Fruit fly (Drosophila melanogaster) whole organism, adult: ENCODE measurements around the gene Daao2.

Source experiments
- CG11617 ChIP-seq: fragments of 200-800 bp; sonication (Bioruptor generic); optimal IDR thresholded peaks from 2 replicates; lab custom pipeline; 2017; ENCODE audit warnings: mild to moderate bottlenecking, missing biosample characterization, missing genetic modification reagents, missing genetic modification characterization
- CG12768 ChIP-seq: fragments of 200-800 bp; sonication (Bioruptor generic); optimal IDR thresholded peaks from 2 replicates; lab custom pipeline; 2017; ENCODE audit warnings: missing biosample characterization, missing genetic modification characterization, mild to moderate bottlenecking, moderate library complexity, missing genetic modification reagents
- CG14711 ChIP-seq: fragments of 200-800 bp; sonication (Bioruptor generic); optimal IDR thresholded peaks from 2 replicates; lab custom pipeline; 2018; ENCODE audit warnings: missing biosample characterization, mild to moderate bottlenecking, missing genetic modification characterization, moderate library complexity
- CG1620 ChIP-seq: fragments of 200-800 bp; sonication (Bioruptor generic); optimal IDR thresholded peaks from 2 replicates; lab custom pipeline; 2016; ENCODE audit warnings: missing biosample characterization, missing genetic modification characterization
- CG33017 ChIP-seq: fragments of 200-800 bp; sonication (Bioruptor generic); optimal IDR thresholded peaks from 2 replicates; lab custom pipeline; 2018; ENCODE audit warnings: missing biosample characterization, mild to moderate bottlenecking, missing genetic modification characterization, moderate library complexity
- CG5204 ChIP-seq: fragments of 200-800 bp; sonication (Bioruptor generic); optimal IDR thresholded peaks from 2 replicates; lab custom pipeline; 2016; ENCODE audit warnings: missing biosample characterization, missing genetic modification characterization
- CG7045 ChIP-seq: fragments of 200-800 bp; sonication (Bioruptor generic); optimal IDR thresholded peaks from 2 replicates; lab custom pipeline; 2017; ENCODE audit warnings: missing biosample characterization, mild to moderate bottlenecking, missing genetic modification characterization
- CG7101 ChIP-seq: fragments of 200-800 bp; sonication (Bioruptor generic); optimal IDR thresholded peaks from 2 replicates; lab custom pipeline; 2018; ENCODE audit warnings: missing biosample characterization, mild to moderate bottlenecking, missing genetic modification characterization, moderate library complexity
- Clk ChIP-seq: fragments of 200-800 bp; sonication (Bioruptor generic); optimal IDR thresholded peaks from 2 replicates; lab custom pipeline; 2017; ENCODE audit warnings: missing biosample characterization, missing genetic modification characterization
- Crg-1 ChIP-seq: fragments of 200-800 bp; sonication (Bioruptor generic); optimal IDR thresholded peaks from 2 replicates; lab custom pipeline; 2016; ENCODE audit warnings: missing biosample characterization, missing genetic modification characterization
- Hr96 ChIP-seq: fragments of 200-800 bp; sonication (Bioruptor generic); optimal IDR thresholded peaks from 2 replicates; lab custom pipeline; 2016; ENCODE audit warnings: missing biosample characterization, missing genetic modification characterization
- Mnt ChIP-seq: fragments of 200-800 bp; sonication (Bioruptor generic); optimal IDR thresholded peaks from 2 replicates; lab custom pipeline; 2016; ENCODE audit warnings: missing biosample characterization, mild to moderate bottlenecking, missing genetic modification characterization
- bab1 ChIP-seq: fragments of 200-800 bp; sonication (Bioruptor generic); optimal IDR thresholded peaks from 3 replicates; lab custom pipeline; 2019; ENCODE audit warnings: missing biosample characterization, mild to moderate bottlenecking, missing genetic modification characterization, moderate library complexity
- cic ChIP-seq: fragments of 200-800 bp; sonication (Bioruptor generic); optimal IDR thresholded peaks from 2 replicates; lab custom pipeline; 2017; ENCODE audit warnings: missing biosample characterization, mild to moderate bottlenecking, missing genetic modification characterization, moderate library complexity
- cnc ChIP-seq, 2 experiments: fragments of >200 bp; optimal IDR thresholded peaks; 2 replicates each; lab custom pipeline; 2017
- kay ChIP-seq: fragments of 200-800 bp; sonication (Bioruptor generic); peaks from one replicate; lab custom pipeline; 2016; ENCODE audit warnings: missing biosample characterization, missing genetic modification characterization, borderline replicate concordance
- ovo ChIP-seq: fragments of 200-800 bp; sonication (Bioruptor generic); optimal IDR thresholded peaks from 2 replicates; lab custom pipeline; 2016; ENCODE audit warnings: missing biosample characterization, missing genetic modification characterization
- pad ChIP-seq: fragments of 200-800 bp; sonication (Bioruptor generic); optimal IDR thresholded peaks from 3 replicates; lab custom pipeline; 2017; ENCODE audit warnings: missing biosample characterization, missing genetic modification characterization, mild to moderate bottlenecking, moderate library complexity, missing genetic modification reagents
- tj ChIP-seq: fragments of 200-800 bp; sonication (Bioruptor generic); optimal IDR thresholded peaks from 3 replicates; lab custom pipeline; 2017; ENCODE audit warnings: missing biosample characterization, mild to moderate bottlenecking, missing genetic modification characterization, moderate library complexity
- toe ChIP-seq: fragments of 200-800 bp; sonication (Bioruptor generic); optimal IDR thresholded peaks from 2 replicates; lab custom pipeline; 2016; ENCODE audit warnings: missing biosample characterization, missing genetic modification characterization

Gene Daao2

dm6 chr2L:6830264-6830729 is 27.5 kb downstream of the Daao2 start:
- TF ChIP-seq tj (no peak), toe (no peak), Crg-1 (no peak), Clk (GFP tag; lab: Kevin White, UChicago) (no peak), kay (GFP tag; lab: Kevin White, UChicago) (no peak), pad (GFP tag; lab: Kevin White, UChicago) (no peak), CG11617 (no peak), CG12768 (GFP tag; lab: Kevin White, UChicago) (no peak), CG14711 (tag; lab: Kevin White, UChicago) (no peak), cnc (optimal IDR thresholded peaks at IDR 0.05; lab: Kevin White, UChicago) (no peak), CG33017 (tag; lab: Kevin White, UChicago) (no peak), Mnt (GFP tag; lab: Kevin White, UChicago) (no peak), Hr96 (no peak), CG1620 (GFP tag; lab: Kevin White, UChicago) (no peak), CG7045 (GFP tag; lab: Kevin White, UChicago) (no peak), cic (no peak), CG5204 (GFP tag; lab: Kevin White, UChicago) (no peak), ovo (GFP tag; lab: Kevin White, UChicago) (no peak), CG7101 (tag; lab: Kevin White, UChicago) (no peak)

DNA sequence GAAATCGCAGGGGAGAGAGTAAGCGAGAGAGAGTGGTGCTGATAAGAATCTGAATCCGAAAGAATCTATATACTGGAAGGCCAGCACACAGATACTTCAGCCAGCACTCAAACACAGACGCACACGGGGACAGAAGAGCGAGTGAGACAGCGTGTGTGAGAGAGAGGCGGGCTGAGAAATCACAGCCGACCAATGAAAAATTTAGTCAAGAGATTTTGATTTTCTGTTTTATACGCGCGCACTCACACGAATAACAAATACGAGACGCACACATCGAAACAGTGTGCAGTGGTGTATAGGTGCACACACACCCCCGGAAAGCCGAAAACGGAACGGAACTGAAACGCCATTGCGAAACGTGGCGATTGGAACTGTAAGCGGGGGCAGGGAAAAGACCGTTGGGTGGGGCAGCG is 30.9 kb downstream of the Daao2 start:
- TF ChIP-seq cnc (optimal IDR thresholded peaks at IDR 0.05; lab: Kevin White, UChicago) (no peak), Hr96 (no peak), pad (GFP tag; lab: Kevin White, UChicago) (peak; percentile 21)

- TF ChIP-seq kay (GFP tag; lab: Kevin White, UChicago) (no peak), pad (GFP tag; lab: Kevin White, UChicago) (no peak), CG5204 (GFP tag; lab: Kevin White, UChicago) (no peak), bab1 (no peak), ovo (GFP tag; lab: Kevin White, UChicago) (no peak), CG12768 (GFP tag; lab: Kevin White, UChicago) (no peak), Crg-1 (no peak), Clk (GFP tag; lab: Kevin White, UChicago) (no peak), CG7045 (GFP tag; lab: Kevin White, UChicago) (no peak), CG7101 (tag; lab: Kevin White, UChicago) (no peak), CG33017 (tag; lab: Kevin White, UChicago) (no peak), cnc (optimal IDR thresholded peaks at IDR 0.05; lab: Kevin White, UChicago) (no peak), tj (no peak), CG1620 (GFP tag; lab: Kevin White, UChicago) (no peak), cic (no peak), CG11617 (no peak), CG14711 (tag; lab: Kevin White, UChicago) (no peak), Mnt (GFP tag; lab: Kevin White, UChicago) (no peak), Hr96 (no peak)
These were observed 33.3 kb downstream of the Daao2 start for dm6 chr2L:6836114-6836513.

- TF ChIP-seq CG7045 (GFP tag; lab: Kevin White, UChicago) (no peak), kay (GFP tag; lab: Kevin White, UChicago) (no peak), cic (no peak), Mnt (GFP tag; lab: Kevin White, UChicago) (no peak), tj (no peak), pad (GFP tag; lab: Kevin White, UChicago) (no peak), CG14711 (tag; lab: Kevin White, UChicago) (no peak), CG1620 (GFP tag; lab: Kevin White, UChicago) (no peak), Clk (GFP tag; lab: Kevin White, UChicago) (no peak), toe (no peak), CG7101 (tag; lab: Kevin White, UChicago) (no peak), ovo (GFP tag; lab: Kevin White, UChicago) (no peak), Hr96 (no peak), CG11617 (no peak), Crg-1 (no peak), CG5204 (GFP tag; lab: Kevin White, UChicago) (no peak), cnc (optimal IDR thresholded peaks at IDR 0.05; lab: Kevin White, UChicago) (no peak), CG12768 (GFP tag; lab: Kevin White, UChicago) (no peak), CG33017 (tag; lab: Kevin White, UChicago) (no peak)
These were observed 35.0 kb downstream of the Daao2 start for dm6 chr2L:6837829-6838228.

- TF ChIP-seq toe (no peak), bab1 (no peak), tj (no peak), CG7045 (GFP tag; lab: Kevin White, UChicago) (no peak), kay (GFP tag; lab: Kevin White, UChicago) (no peak), CG12768 (GFP tag; lab: Kevin White, UChicago) (no peak), cnc (optimal IDR thresholded peaks at IDR 0.05; lab: Kevin White, UChicago) (no peak), ovo (GFP tag; lab: Kevin White, UChicago) (no peak), CG14711 (tag; lab: Kevin White, UChicago) (no peak), CG1620 (GFP tag; lab: Kevin White, UChicago) (no peak), cic (no peak), CG33017 (tag; lab: Kevin White, UChicago) (no peak), CG11617 (no peak), Mnt (GFP tag; lab: Kevin White, UChicago) (no peak), Crg-1 (no peak), pad (GFP tag; lab: Kevin White, UChicago) (no peak), Clk (GFP tag; lab: Kevin White, UChicago) (no peak), CG5204 (GFP tag; lab: Kevin White, UChicago) (no peak), CG7101 (tag; lab: Kevin White, UChicago) (no peak)
These were observed 38.5 kb downstream of the Daao2 start for dm6 chr2L:6841349-6841748.

DNA sequence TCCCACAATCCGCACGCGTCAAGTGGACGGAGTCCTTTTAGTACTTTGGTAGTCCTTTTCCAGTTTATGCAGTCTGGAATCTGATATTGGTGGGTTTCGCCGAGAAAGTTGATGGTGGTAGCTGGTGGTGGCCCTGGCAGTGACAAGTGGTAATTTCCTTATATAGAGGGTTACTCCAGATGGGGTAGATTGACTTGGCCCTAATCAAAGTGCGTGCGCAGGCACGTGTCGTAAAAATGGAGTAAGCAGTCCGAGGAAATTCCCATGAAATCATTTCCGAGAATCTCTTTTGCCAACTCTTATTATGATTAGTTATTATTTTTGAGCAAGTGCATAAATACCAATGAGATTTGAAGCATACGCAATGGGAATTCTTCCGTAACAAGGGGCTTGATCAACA is 40.6 kb downstream of the Daao2 start:
- TF ChIP-seq CG14711 (tag; lab: Kevin White, UChicago) (no peak), toe (no peak), Crg-1 (no peak), kay (GFP tag; lab: Kevin White, UChicago) (no peak), CG33017 (tag; lab: Kevin White, UChicago) (no peak), tj (no peak), CG7045 (GFP tag; lab: Kevin White, UChicago) (no peak), pad (GFP tag; lab: Kevin White, UChicago) (no peak), CG7101 (tag; lab: Kevin White, UChicago) (no peak), Hr96 (no peak), CG11617 (no peak), Clk (GFP tag; lab: Kevin White, UChicago) (no peak), Mnt (GFP tag; lab: Kevin White, UChicago) (no peak), CG5204 (GFP tag; lab: Kevin White, UChicago) (no peak), cnc (optimal IDR thresholded peaks at IDR 0.05; lab: Kevin White, UChicago) (no peak)
